Worm (Caenorhabditis elegans): ENCODE data around the gene ttr-51.

ttr-51 gene

ce11 chrIV:13209566-13209965 is 42.5 kb downstream of the ttr-51 start, which contains the start of gene C48D1.9:
TSS of gene C48D1.9 (minus strand) at chrIV:13209666.
- TF ChIP-seq W03F9.2 (tag; optimal IDR thresholded peaks at IDR 0.05): no peak
- no peak for TF ChIP-seq him-1 (tag; optimal IDR thresholded peaks at IDR 0.05)
- no peak for TF ChIP-seq dao-5 (tag; optimal IDR thresholded peaks at IDR 0.05)

- TF ChIP-seq dao-5 (tag; optimal IDR thresholded peaks at IDR 0.05) (no peak), him-1 (tag; optimal IDR thresholded peaks at IDR 0.05) (no peak), W03F9.2 (tag; optimal IDR thresholded peaks at IDR 0.05) (no peak)
These were observed 46.2 kb downstream of the ttr-51 start for ce11 chrIV:13205891-13206290.

ce11 chrIV:13204037-13204436 is 48.1 kb downstream of the ttr-51 start, which contains the start of gene ced-3:
TSS of gene ced-3 (minus strand) at chrIV:13204137.
- TF ChIP-seq him-1 (tag; optimal IDR thresholded peaks at IDR 0.05) (no peak), dao-5 (tag; optimal IDR thresholded peaks at IDR 0.05) (no peak), W03F9.2 (tag; optimal IDR thresholded peaks at IDR 0.05) (no peak)
